Worm (Caenorhabditis elegans) whole organism, late embryonic: Measurements from ENCODE around the gene ZC317.7.

Experiments
- C38D4.7 ChIP-seq: fragments of 200-800 bp; sonication (Bioruptor generic); optimal IDR thresholded peaks from 2 replicates; lab custom pipeline; 2018; ENCODE audit warnings: mild to moderate bottlenecking, missing genetic modification characterization, moderate library complexity, missing compliant biosample characterization
- F13H6.1 ChIP-seq: sonication (generic microtip); optimal IDR thresholded peaks from 2 replicates; lab custom pipeline; 2016; ENCODE audit warnings: missing genetic modification characterization, missing compliant biosample characterization
- K09A11.1 ChIP-seq: sonication (generic microtip); optimal IDR thresholded peaks from 2 replicates; lab custom pipeline; 2017; ENCODE audit warnings: antibody characterized with exemption, mild to moderate bottlenecking, missing genetic modification characterization, missing compliant biosample characterization; ENCODE audit not compliant: insufficient read depth
- Y22D7AL.16 ChIP-seq: sonication (generic microtip); optimal IDR thresholded peaks from 2 replicates; lab custom pipeline; 2016; ENCODE audit warnings: missing genetic modification characterization, missing compliant biosample characterization
- ahr-1 ChIP-seq: sonication (generic microtip); optimal IDR thresholded peaks from 2 replicates; lab custom pipeline; 2016; ENCODE audit warnings: missing genetic modification characterization, missing compliant biosample characterization
- ama-1 ChIP-seq: fragments of 150-350 bp; optimal IDR thresholded peaks from 2 replicates; lab custom pipeline; 2014
- ceh-18 ChIP-seq: sonication (generic microtip); optimal IDR thresholded peaks from 2 replicates; lab custom pipeline; 2016; ENCODE audit warnings: missing genetic modification characterization, missing compliant biosample characterization
- ceh-19 ChIP-seq: fragments of 200-800 bp; sonication (Bioruptor generic); optimal IDR thresholded peaks from 2 replicates; lab custom pipeline; 2018; ENCODE audit warnings: mild to moderate bottlenecking, missing genetic modification characterization, missing compliant biosample characterization
- ceh-2 ChIP-seq: sonication (generic microtip); optimal IDR thresholded peaks from 2 replicates; lab custom pipeline; 2016; ENCODE audit warnings: missing genotype, missing genetic modification characterization, missing compliant biosample characterization
- ceh-24 ChIP-seq: sonication (generic microtip); optimal IDR thresholded peaks from 2 replicates; lab custom pipeline; 2016; ENCODE audit warnings: mild to moderate bottlenecking, missing genetic modification characterization, missing compliant biosample characterization
- ceh-34 ChIP-seq: sonication (generic microtip); optimal IDR thresholded peaks from 2 replicates; lab custom pipeline; 2016; ENCODE audit warnings: mild to moderate bottlenecking, missing genetic modification characterization, missing compliant biosample characterization
- ceh-45 ChIP-seq: fragments of 200-800 bp; sonication (Bioruptor generic); IDR thresholded peaks from 2 replicates; pipeline ENCODE4 v1.3.6; 2022; ENCODE audit warnings: missing genetic modification reagents, missing genetic modification characterization, missing compliant biosample characterization
- ceh-48 ChIP-seq: sonication (generic microtip); optimal IDR thresholded peaks from 2 replicates; lab custom pipeline; 2016; ENCODE audit warnings: missing genetic modification characterization, inconsistent platforms, missing compliant biosample characterization
- ceh-6 ChIP-seq: fragments of 200-800 bp; sonication (Bioruptor generic); optimal IDR thresholded peaks from 2 replicates; lab custom pipeline; 2018; ENCODE audit warnings: mild to moderate bottlenecking, missing genetic modification characterization, missing compliant biosample characterization
- dmd-4 ChIP-seq: sonication (generic microtip); optimal IDR thresholded peaks from 2 replicates; lab custom pipeline; 2016; ENCODE audit warnings: borderline replicate concordance, missing genetic modification characterization, missing compliant biosample characterization
- dve-1 ChIP-seq: sonication (generic microtip); optimal IDR thresholded peaks from 2 replicates; lab custom pipeline; 2017; ENCODE audit warnings: antibody characterized with exemption, mild to moderate bottlenecking, missing genetic modification characterization, missing compliant biosample characterization
- elt-4 ChIP-seq: sonication (generic microtip); optimal IDR thresholded peaks from 2 replicates; lab custom pipeline; 2016; ENCODE audit warnings: missing genetic modification characterization, missing compliant biosample characterization
- fkh-10 ChIP-seq: fragments of 150-350 bp; optimal IDR thresholded peaks from 2 replicates; lab custom pipeline; 2014; ENCODE audit warnings: missing biosample characterization, missing genetic modification reagents, missing genetic modification characterization
- fkh-6 ChIP-seq: sonication (generic microtip); optimal IDR thresholded peaks from 2 replicates; lab custom pipeline; 2016; ENCODE audit warnings: missing genetic modification characterization, missing compliant biosample characterization
- gmeb-2 ChIP-seq: sonication (generic microtip); optimal IDR thresholded peaks from 2 replicates; lab custom pipeline; 2016; ENCODE audit warnings: missing genetic modification characterization, inconsistent platforms, missing compliant biosample characterization
- hlh-13 ChIP-seq: fragments of 200-800 bp; sonication (Bioruptor generic); optimal IDR thresholded peaks from 2 replicates; lab custom pipeline; 2018; ENCODE audit warnings: mild to moderate bottlenecking, missing genetic modification characterization, missing compliant biosample characterization
- hlh-15 ChIP-seq: sonication (generic microtip); optimal IDR thresholded peaks from 2 replicates; lab custom pipeline; 2016; ENCODE audit warnings: missing genetic modification characterization, missing compliant biosample characterization
- hlh-8 ChIP-seq: sonication (generic microtip); optimal IDR thresholded peaks from 2 replicates; lab custom pipeline; 2016; ENCODE audit warnings: missing genotype, missing genetic modification characterization, missing compliant biosample characterization
- lim-6 ChIP-seq: sonication (generic microtip); optimal IDR thresholded peaks from 2 replicates; lab custom pipeline; 2016; ENCODE audit warnings: missing genetic modification characterization, missing compliant biosample characterization
- mec-3 ChIP-seq: sonication (generic microtip); optimal IDR thresholded peaks from 2 replicates; lab custom pipeline; 2016; ENCODE audit warnings: borderline replicate concordance, missing genetic modification characterization, missing compliant biosample characterization
- nfya-1 ChIP-seq: sonication (generic microtip); optimal IDR thresholded peaks from 2 replicates; lab custom pipeline; 2017; ENCODE audit warnings: missing genetic modification characterization, mild to moderate bottlenecking, missing compliant biosample characterization, antibody characterized with exemption, moderate library complexity
- nhr-11 ChIP-seq: fragments of 150-350 bp; optimal IDR thresholded peaks from 2 replicates; lab custom pipeline; 2014; ENCODE audit warnings: missing biosample characterization, missing genetic modification characterization
- odd-2 ChIP-seq: sonication (generic microtip); optimal IDR thresholded peaks from 2 replicates; lab custom pipeline; 2017; ENCODE audit warnings: antibody characterized with exemption, mild to moderate bottlenecking, missing genetic modification characterization, missing compliant biosample characterization
- pha-2 ChIP-seq: sonication (generic microtip); optimal IDR thresholded peaks from 2 replicates; lab custom pipeline; 2017; ENCODE audit warnings: mild to moderate bottlenecking, missing genetic modification characterization, missing compliant biosample characterization
- pha-4 ChIP-seq: fragments of 150-350 bp; optimal IDR thresholded peaks from 2 replicates; lab custom pipeline; 2018; ENCODE audit warnings: missing biosample characterization, missing genetic modification reagents, missing genetic modification characterization
- pqm-1 ChIP-seq: sonication (generic microtip); optimal IDR thresholded peaks from 2 replicates; lab custom pipeline; 2016; ENCODE audit warnings: missing genetic modification characterization, missing compliant biosample characterization
- pros-1 ChIP-seq: fragments of 150-350 bp; optimal IDR thresholded peaks from 2 replicates; lab custom pipeline; 2014; ENCODE audit warnings: missing biosample characterization, missing genetic modification reagents, missing genetic modification characterization
- ref-2 ChIP-seq: sonication (generic microtip); optimal IDR thresholded peaks from 2 replicates; lab custom pipeline; 2016; ENCODE audit warnings: missing genetic modification characterization, missing compliant biosample characterization
- sox-4 ChIP-seq: sonication (generic microtip); optimal IDR thresholded peaks from 2 replicates; lab custom pipeline; 2017; ENCODE audit warnings: mild to moderate bottlenecking, missing genetic modification characterization, inconsistent platforms, missing compliant biosample characterization
- syd-9 ChIP-seq: sonication (generic microtip); optimal IDR thresholded peaks from 2 replicates; lab custom pipeline; 2016; ENCODE audit warnings: mild to moderate bottlenecking, missing genetic modification characterization, moderate library complexity, missing compliant biosample characterization
- tbx-2 ChIP-seq: sonication (generic microtip); optimal IDR thresholded peaks from 2 replicates; lab custom pipeline; 2016; ENCODE audit warnings: missing genetic modification characterization, missing compliant biosample characterization
- tbx-7 ChIP-seq: sonication (generic microtip); optimal IDR thresholded peaks from 2 replicates; lab custom pipeline; 2016; ENCODE audit warnings: missing genotype, missing genetic modification characterization, missing compliant biosample characterization
- ttx-3 ChIP-seq: sonication (generic microtip); optimal IDR thresholded peaks from 2 replicates; lab custom pipeline; 2016; ENCODE audit warnings: missing genetic modification reagents, missing genetic modification characterization, missing compliant biosample characterization
- unc-3 ChIP-seq, 2 experiments: fragments of 200-800 bp in 1 of 2; sonication (Bioruptor generic) in 1 of 2; sonication (generic microtip) in 1 of 2; conservative IDR thresholded peaks in 1 of 2; optimal IDR thresholded peaks in 1 of 2; 2 replicates each; pipeline versions ENCODE4 v1.3.6 to Lab custom; 2016 to 2022; ENCODE audit warnings: missing compliant biosample characterization in 2 of 2, missing genetic modification characterization in 2 of 2, missing genetic modification reagents in 1 of 2
- unc-42 ChIP-seq: sonication (generic microtip); optimal IDR thresholded peaks from 2 replicates; lab custom pipeline; 2016; ENCODE audit warnings: missing genotype, missing genetic modification characterization, missing compliant biosample characterization
- unc-55 ChIP-seq: sonication (generic microtip); optimal IDR thresholded peaks from 2 replicates; lab custom pipeline; 2017; ENCODE audit warnings: missing biosample characterization, missing genetic modification reagents, missing genetic modification characterization
- zip-5 ChIP-seq: sonication (generic microtip); optimal IDR thresholded peaks from 2 replicates; lab custom pipeline; 2016; ENCODE audit warnings: missing genetic modification characterization, missing compliant biosample characterization

Gene ZC317.7

DNA sequence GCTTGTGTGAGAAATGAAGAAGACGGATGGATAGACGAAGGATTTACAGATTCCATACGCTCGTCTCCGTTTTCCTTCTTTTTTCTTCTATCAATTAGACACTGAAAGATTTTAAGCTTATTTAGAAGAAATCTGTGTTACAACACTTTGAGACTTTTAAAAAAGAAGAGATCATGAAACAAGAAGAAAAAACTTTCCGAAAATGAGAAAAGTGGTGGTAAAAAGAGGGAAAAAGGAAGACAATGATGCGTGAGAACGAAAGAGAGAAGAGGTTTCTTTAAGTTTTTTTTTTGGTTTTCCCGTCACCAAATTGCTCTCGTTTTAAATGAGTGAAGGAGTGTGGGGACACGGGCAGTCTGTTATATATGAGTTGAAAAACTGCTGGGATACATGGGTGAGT, 17.2 kb downstream of the ZC317.7 start, which contains the start of gene glc-3:
Gene glc-3 (minus strand): TSS at position 101 of the 400 bp plus-strand sequence.
- no peak for TF ChIP-seq nfya-1 (tag; lab: Kevin White, UChicago)
- no peak for TF ChIP-seq pros-1 (tag; lab: Kevin White, UChicago)
- no peak for TF ChIP-seq ceh-34 (tag; lab: Kevin White, UChicago)
- TF ChIP-seq hlh-15 (tag; lab: Kevin White, UChicago): no peak
- no peak for TF ChIP-seq ceh-48 (tag; lab: Kevin White, UChicago)
- TF ChIP-seq ceh-2: no peak
- no peak for TF ChIP-seq elt-4 (tag; lab: Kevin White, UChicago)
- TF ChIP-seq ceh-6 (GFP tag; lab: Kevin White, UChicago): no peak
- no peak for TF ChIP-seq lim-6 (tag; lab: Kevin White, UChicago)
- TF ChIP-seq ttx-3 (tag; lab: Kevin White, UChicago): no peak

DNA sequence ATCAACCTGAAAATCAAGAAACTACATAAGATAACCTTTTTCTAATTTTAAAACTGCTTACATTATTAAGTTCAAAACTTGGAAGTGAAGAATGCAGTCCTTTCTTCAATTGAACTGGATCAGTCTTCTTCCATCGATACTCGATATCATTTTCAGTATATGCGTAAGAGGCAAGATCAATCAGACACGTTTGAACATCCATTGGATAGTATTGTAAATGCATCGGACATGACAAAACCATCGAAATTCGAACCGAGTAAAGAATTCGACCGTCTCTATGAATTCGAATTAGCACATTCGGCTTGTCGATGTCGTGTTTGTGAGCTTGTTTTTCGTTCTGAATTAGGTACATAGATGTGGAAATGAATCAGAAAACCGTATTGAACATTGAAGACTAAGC, 20.1 kb downstream of the ZC317.7 start:
- TF ChIP-seq gmeb-2 (tag; lab: Kevin White, UChicago) (no peak), ceh-45 (GFP tag; lab: Robert Waterston, UW) (no peak), tbx-7 (no peak), tbx-2 (tag; lab: Kevin White, UChicago) (no peak), ref-2 (tag; lab: Kevin White, UChicago) (no peak), nhr-11 (tag; lab: Kevin White, UChicago) (no peak), zip-5 (tag; lab: Kevin White, UChicago) (no peak)

DNA sequence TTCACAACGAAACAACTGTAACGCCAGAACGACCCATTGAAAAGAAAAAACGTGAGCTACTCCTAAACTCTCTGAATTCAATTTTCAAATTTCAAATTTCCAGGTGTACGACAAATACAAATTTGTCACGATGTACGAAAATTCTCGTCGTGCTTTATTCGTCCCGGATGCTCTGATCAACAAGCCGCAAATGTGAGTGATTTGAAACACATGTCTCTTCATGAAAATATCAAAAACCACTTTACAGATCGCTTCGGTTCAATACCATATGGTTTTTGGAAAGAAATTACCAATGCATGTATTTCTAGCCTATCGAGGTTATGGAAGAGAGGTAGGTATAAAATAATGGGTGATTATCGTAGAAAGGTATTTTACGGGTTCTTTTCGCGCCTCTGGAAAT, 23.8 kb downstream of the ZC317.7 start:
- TF ChIP-seq ama-1 (lab: Kevin White, UChicago): no peak
- TF ChIP-seq lim-6 (tag; lab: Kevin White, UChicago): no peak
- TF ChIP-seq ceh-19 (GFP tag; lab: Kevin White, UChicago): no peak
- TF ChIP-seq ceh-6 (GFP tag; lab: Kevin White, UChicago): no peak
- no peak for TF ChIP-seq unc-42 (tag; lab: Kevin White, UChicago)
- no peak for TF ChIP-seq ceh-24 (tag; lab: Kevin White, UChicago)
- no peak for TF ChIP-seq zip-5 (tag; lab: Kevin White, UChicago)
- TF ChIP-seq pha-2 (tag; lab: Kevin White, UChicago): no peak
- no peak for TF ChIP-seq ahr-1 (tag; lab: Kevin White, UChicago)
- TF ChIP-seq hlh-13 (GFP tag; lab: Kevin White, UChicago): no peak
- TF ChIP-seq odd-2: no peak
- TF ChIP-seq unc-55 (GFP tag; lab: Kevin White, UChicago): no peak
- no peak for TF ChIP-seq fkh-10 (GFP tag; lab: Kevin White, UChicago)
- TF ChIP-seq unc-3 (GFP tag; conservative IDR thresholded peaks at IDR 0.05; lab: Robert Waterston, UW): no peak
- TF ChIP-seq unc-3 (tag; optimal IDR thresholded peaks at IDR 0.05; lab: Kevin White, UChicago): no peak
- TF ChIP-seq K09A11.1: no peak
- no peak for TF ChIP-seq pros-1 (tag; lab: Kevin White, UChicago)
- no peak for TF ChIP-seq ceh-2
- TF ChIP-seq pha-4: no peak
- no peak for TF ChIP-seq pqm-1 (tag; lab: Kevin White, UChicago)
- TF ChIP-seq mec-3: no peak

DNA sequence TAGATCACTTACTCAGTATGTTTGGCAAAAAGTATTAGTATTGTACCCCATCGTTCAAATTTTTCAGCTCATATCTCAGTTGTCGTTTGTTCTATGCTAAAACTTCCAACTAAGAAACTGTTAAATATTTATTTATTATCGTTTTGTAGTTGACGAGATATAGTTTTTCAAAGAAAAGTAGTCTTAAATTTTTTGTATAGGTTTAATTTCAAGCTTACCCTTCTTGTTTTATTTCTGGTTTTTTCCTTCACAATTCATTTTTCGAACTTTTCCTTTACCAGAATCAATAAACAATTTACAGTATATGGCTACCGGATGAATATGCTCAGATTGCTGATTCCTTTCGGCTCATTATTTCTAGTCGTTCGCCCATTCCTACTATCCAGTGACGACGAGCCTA, 25.0 kb downstream of the ZC317.7 start, which contains the start of gene F08F3.1:
Gene F08F3.1 (plus strand): TSS at position 301 of the 400 bp plus-strand sequence.
- TF ChIP-seq F13H6.1 (tag; lab: Kevin White, UChicago) (no peak), syd-9 (tag; lab: Kevin White, UChicago) (no peak), sox-4 (tag; lab: Kevin White, UChicago) (no peak), dmd-4 (tag; lab: Kevin White, UChicago) (no peak), hlh-8 (tag; lab: Kevin White, UChicago) (no peak), odd-2 (no peak), unc-3 (GFP tag; conservative IDR thresholded peaks at IDR 0.05; lab: Robert Waterston, UW) (no peak), unc-3 (tag; optimal IDR thresholded peaks at IDR 0.05; lab: Kevin White, UChicago) (no peak), Y22D7AL.16 (tag; lab: Kevin White, UChicago) (no peak), pha-4 (no peak), C38D4.7 (no peak), tbx-7 (no peak), dve-1 (tag; lab: Kevin White, UChicago) (no peak), gmeb-2 (tag; lab: Kevin White, UChicago) (no peak), pros-1 (tag; lab: Kevin White, UChicago) (no peak), fkh-6 (tag; lab: Kevin White, UChicago) (no peak), ceh-18 (no peak)
- TF ChIP-seq, all 69 proteins: peak for 0
